Worm (Caenorhabditis elegans) whole organism, young adult: ENCODE results near the gene tra-3.
"Not testable (repeated sequence)": the region's sequence is repeated elsewhere in the genome, so short reads cannot be mapped to it uniquely, and the experiment has no call there.

ENCODE experiments used
- B0035.1 ChIP-seq: sonication (generic microtip); optimal IDR thresholded peaks from 2 replicates; lab custom pipeline; 2016; ENCODE audit warnings: missing genetic modification characterization, mild to moderate bottlenecking, missing compliant biosample characterization, missing genotype, missing genetic modification reagents
- C17E4.6 ChIP-seq: fragments of 200-800 bp; sonication (Bioruptor generic); IDR thresholded peaks from 2 replicates; pipeline ENCODE4 v1.3.6; 2022; ENCODE audit warnings: missing genetic modification reagents, missing genetic modification characterization, missing compliant biosample characterization
- F22D6.2 ChIP-seq: sonication (generic microtip); optimal IDR thresholded peaks from 2 replicates; lab custom pipeline; 2016; ENCODE audit warnings: mild to moderate bottlenecking, missing genetic modification characterization, missing compliant biosample characterization
- F55B11.4 ChIP-seq: sonication (generic microtip); optimal IDR thresholded peaks from 2 replicates; lab custom pipeline; 2016; ENCODE audit warnings: missing compliant biosample characterization, missing genetic modification characterization, borderline replicate concordance; ENCODE audit not compliant: insufficient read depth
- F57C9.4 ChIP-seq: sonication (generic microtip); optimal IDR thresholded peaks from 2 replicates; lab custom pipeline; 2017; ENCODE audit warnings: mild to moderate bottlenecking, missing genetic modification characterization, missing compliant biosample characterization
- Y53F4B.3 ChIP-seq: fragments of 200-800 bp; sonication (Bioruptor generic); IDR thresholded peaks from 2 replicates; pipeline ENCODE4 v1.3.6; 2022; ENCODE audit warnings: missing genetic modification reagents, missing genetic modification characterization, missing compliant biosample characterization
- Y53G8AR.9 ChIP-seq: fragments of 200-800 bp; sonication (Bioruptor generic); conservative IDR thresholded peaks from 2 replicates; pipeline ENCODE4 v1.3.6; 2022; ENCODE audit warnings: missing genetic modification reagents, missing genetic modification characterization, missing compliant biosample characterization
- Y56A3A.18 ChIP-seq: fragments of 200-800 bp; sonication (Bioruptor generic); IDR thresholded peaks from 2 replicates; pipeline ENCODE4 v1.3.6; 2022; ENCODE audit warnings: missing genetic modification reagents, missing genetic modification characterization, missing compliant biosample characterization
- aptf-3 ChIP-seq: fragments of 200-800 bp; sonication (Bioruptor generic); IDR thresholded peaks from 2 replicates; pipeline ENCODE4 v1.3.6; 2022; ENCODE audit warnings: missing genetic modification characterization, missing compliant biosample characterization
- attf-6 ChIP-seq: fragments of 200-800 bp; sonication (Bioruptor generic); IDR thresholded peaks from 2 replicates; pipeline ENCODE4 v1.3.6; 2022; ENCODE audit warnings: missing genetic modification reagents, missing genetic modification characterization, missing compliant biosample characterization
- ceh-100 ChIP-seq: fragments of 200-800 bp; sonication (Bioruptor generic); IDR thresholded peaks from 2 replicates; pipeline ENCODE4 v1.3.6; 2022; ENCODE audit warnings: missing genetic modification reagents, missing genetic modification characterization, missing compliant biosample characterization
- ceh-58 ChIP-seq: fragments of 200-800 bp; sonication (Bioruptor generic); IDR thresholded peaks from 2 replicates; pipeline ENCODE4 v1.3.6; 2022; ENCODE audit warnings: missing genetic modification characterization, missing compliant biosample characterization
- chd-7 ChIP-seq: sonication (generic microtip); optimal IDR thresholded peaks from 2 replicates; lab custom pipeline; 2016; ENCODE audit warnings: mild to moderate bottlenecking, missing genetic modification characterization, moderate library complexity, missing compliant biosample characterization
- efl-1 ChIP-seq: fragments of 150-350 bp; optimal IDR thresholded peaks from 2 replicates; lab custom pipeline; 2014; ENCODE audit warnings: missing biosample characterization, missing genetic modification reagents, missing genetic modification characterization
- gei-17 ChIP-seq: fragments of 200-800 bp; sonication (Bioruptor generic); optimal IDR thresholded peaks from 2 replicates; lab custom pipeline; 2018; ENCODE audit warnings: mild to moderate bottlenecking, missing genetic modification characterization, missing compliant biosample characterization
- hsf-1 ChIP-seq: fragments of 200-800 bp; sonication (Bioruptor generic); IDR thresholded peaks from 2 replicates; pipeline ENCODE4 v1.3.6; 2022; ENCODE audit warnings: missing genetic modification reagents, missing genetic modification characterization, missing compliant biosample characterization
- lag-1 ChIP-seq: fragments of 200-800 bp; sonication (Bioruptor generic); IDR thresholded peaks from 2 replicates; pipeline ENCODE4 v1.3.6; 2022; ENCODE audit warnings: missing genetic modification reagents, missing genetic modification characterization, missing compliant biosample characterization
- lin-26 ChIP-seq: fragments of 200-800 bp; sonication (Bioruptor generic); IDR thresholded peaks from 2 replicates; pipeline ENCODE4 v1.3.6; 2022; ENCODE audit warnings: missing genetic modification reagents, missing genetic modification characterization, missing compliant biosample characterization
- lin-40 ChIP-seq: sonication (generic microtip); optimal IDR thresholded peaks from 2 replicates; lab custom pipeline; 2016; ENCODE audit warnings: missing genetic modification characterization, mild to moderate bottlenecking, missing compliant biosample characterization, missing genotype, missing genetic modification reagents
- mel-28 ChIP-seq: sonication (generic microtip); optimal IDR thresholded peaks from 2 replicates; lab custom pipeline; 2016; ENCODE audit warnings: borderline replicate concordance, mild to moderate bottlenecking, missing genetic modification characterization, missing compliant biosample characterization
- mxl-1 ChIP-seq: sonication (generic microtip); optimal IDR thresholded peaks from 2 replicates; lab custom pipeline; 2016; ENCODE audit warnings: missing genetic modification characterization, missing compliant biosample characterization
- nfyb-1 ChIP-seq: fragments of 200-800 bp; sonication (Bioruptor generic); IDR thresholded peaks from 2 replicates; pipeline ENCODE4 v1.3.6; 2022; ENCODE audit warnings: missing genetic modification reagents, missing genetic modification characterization, missing compliant biosample characterization
- nhr-120 ChIP-seq: fragments of 200-800 bp; sonication (Bioruptor generic); IDR thresholded peaks from 2 replicates; pipeline ENCODE4 v1.3.6; 2022; ENCODE audit warnings: missing genetic modification characterization, missing compliant biosample characterization
- nhr-90 ChIP-seq: sonication (generic microtip); optimal IDR thresholded peaks from 2 replicates; lab custom pipeline; 2016; ENCODE audit warnings: missing genotype, mild to moderate bottlenecking, missing genetic modification characterization, missing compliant biosample characterization
- pbrm-1 ChIP-seq: fragments of 200-800 bp; sonication (Bioruptor generic); IDR thresholded peaks from 2 replicates; pipeline ENCODE4 v1.3.6; 2022; ENCODE audit warnings: missing genetic modification reagents, missing genetic modification characterization, missing compliant biosample characterization
- pha-4 ChIP-seq: fragments of 150-350 bp; sonication (generic microtip); optimal IDR thresholded peaks from 2 replicates; lab custom pipeline; 2014; ENCODE audit warnings: missing biosample characterization, missing genetic modification reagents, missing genetic modification characterization
- somi-1 ChIP-seq: fragments of 200-800 bp; sonication (Bioruptor generic); optimal IDR thresholded peaks from 2 replicates; lab custom pipeline; 2018; ENCODE audit warnings: mild to moderate bottlenecking, missing genetic modification characterization, missing compliant biosample characterization
- tbp1 ChIP-seq: fragments of 200-800 bp; sonication (Bioruptor generic); optimal IDR thresholded peaks from 2 replicates; lab custom pipeline; 2018; ENCODE audit warnings: mild to moderate bottlenecking, missing genetic modification characterization, missing compliant biosample characterization
- tbx-9 ChIP-seq: sonication (generic microtip); optimal IDR thresholded peaks from 2 replicates; lab custom pipeline; 2016; ENCODE audit warnings: borderline replicate concordance, missing genetic modification characterization, inconsistent platforms, missing compliant biosample characterization
- unc-62 ChIP-seq: fragments of 150-350 bp; optimal IDR thresholded peaks from 2 replicates; lab custom pipeline; 2014; ENCODE audit warnings: missing biosample characterization, missing genetic modification reagents, missing genetic modification characterization
- zfh-2 ChIP-seq: fragments of 200-800 bp; sonication (Bioruptor generic); conservative IDR thresholded peaks from 2 replicates; pipeline ENCODE4 v1.3.6; 2022; ENCODE audit warnings: missing genetic modification reagents, missing genetic modification characterization, missing compliant biosample characterization
- ztf-22 ChIP-seq: fragments of 200-800 bp; sonication (Bioruptor generic); optimal IDR thresholded peaks from 2 replicates; lab custom pipeline; 2018; ENCODE audit warnings: mild to moderate bottlenecking, missing genetic modification characterization, moderate library complexity, missing compliant biosample characterization
- ztf-25 ChIP-seq: fragments of 200-800 bp; sonication (Bioruptor generic); IDR thresholded peaks from 2 replicates; pipeline ENCODE4 v1.3.6; 2022; ENCODE audit warnings: missing genetic modification reagents, missing genetic modification characterization, missing compliant biosample characterization
- ztf-3 ChIP-seq: fragments of 200-800 bp; sonication (Bioruptor generic); optimal IDR thresholded peaks from 2 replicates; lab custom pipeline; 2018; ENCODE audit warnings: mild to moderate bottlenecking, missing genetic modification characterization, missing compliant biosample characterization

tra-3 gene

DNA sequence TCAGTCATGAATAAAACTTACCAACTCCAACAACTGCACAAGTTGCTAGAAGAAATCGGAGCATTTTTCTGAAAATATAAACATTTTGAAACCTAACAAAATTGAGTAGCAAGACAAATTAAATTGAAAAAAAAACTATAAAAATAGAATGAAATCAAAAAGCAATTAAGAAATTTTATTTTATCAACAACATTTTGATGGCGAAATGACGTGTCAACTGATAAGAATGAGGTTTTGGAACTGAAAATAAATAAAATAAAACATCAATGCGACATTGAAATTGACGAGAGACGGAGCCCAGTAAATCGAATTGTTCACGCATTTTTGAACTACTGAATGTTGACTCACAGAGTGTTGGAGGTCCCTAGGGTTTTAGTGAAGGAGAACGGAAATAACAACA lies 13.1 kb downstream of the tra-3 start, which contains the start of gene F55B11.4 (continued):
- no peak for TF ChIP-seq nfyb-1 (GFP tag; lab: Robert Waterston, UW)

DNA sequence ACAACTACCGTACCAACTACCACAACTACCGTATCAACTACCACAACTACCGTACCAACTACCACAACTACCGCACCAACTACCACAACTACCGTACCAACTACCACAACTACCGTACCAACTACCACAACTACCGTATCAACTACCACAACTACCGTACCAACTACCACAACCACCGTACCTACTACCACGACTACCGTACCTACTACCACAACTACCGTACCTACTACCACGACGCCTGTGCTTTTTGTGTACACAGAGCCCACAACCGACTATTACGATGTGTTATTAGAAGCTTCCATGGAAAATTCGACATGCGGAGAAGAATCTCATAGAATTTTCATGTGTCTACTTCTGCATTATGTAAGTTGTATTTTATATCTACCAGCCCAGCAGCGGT lies 16.6 kb downstream of the tra-3 start, which contains the start of gene F55B11.5:
Gene F55B11.5 (plus strand): TSS at position 301 of the 400 bp plus-strand sequence.
- not testable (repeated sequence) for TF ChIP-seq mxl-1, tbx-9, mel-28 (tag; lab: Kevin White, UChicago)

DNA sequence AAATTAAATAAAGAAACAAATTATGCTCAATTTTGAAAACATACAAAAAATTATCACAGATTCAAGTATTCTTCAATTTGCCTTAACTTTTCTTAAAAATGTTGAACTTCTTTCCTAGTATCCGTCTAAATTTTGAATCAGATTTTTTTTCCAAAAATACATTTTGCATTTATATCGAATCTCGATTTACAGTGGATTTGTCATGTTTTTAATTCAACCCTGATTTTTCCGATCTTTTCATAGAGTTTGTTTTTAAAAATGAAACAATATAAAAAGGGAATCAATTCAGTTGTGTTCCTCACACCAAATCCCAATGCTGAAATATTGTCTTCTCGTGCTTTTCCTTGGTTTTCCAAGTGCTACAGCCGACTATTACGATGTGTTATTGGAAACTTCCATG lies 19.6 kb downstream of the tra-3 start, which contains the start of gene F55B11.3:
Gene F55B11.3 (plus strand): TSS at position 301 of the 400 bp plus-strand sequence.
- TF ChIP-seq B0035.1 (no peak), somi-1 (GFP tag; lab: Kevin White, UChicago) (no peak), ztf-25 (GFP tag; lab: Robert Waterston, UW) (no peak), F57C9.4 (tag; lab: Kevin White, UChicago) (no peak), attf-6 (no peak), pbrm-1 (GFP tag; lab: Robert Waterston, UW) (no peak), pha-4 (tag; lab: Kevin White, UChicago) (no peak), ceh-100 (GFP tag; lab: Robert Waterston, UW) (no peak), Y53G8AR.9 (no peak), mxl-1 (tag; lab: Kevin White, UChicago) (no peak), chd-7 (no peak), C17E4.6 (GFP tag; lab: Robert Waterston, UW) (no peak), tbp1 (GFP tag; lab: Kevin White, UChicago) (no peak), aptf-3 (GFP tag; lab: Robert Waterston, UW) (no peak), hsf-1 (GFP tag; lab: Robert Waterston, UW) (no peak), lin-26 (no peak), Y56A3A.18 (GFP tag; lab: Robert Waterston, UW) (no peak)

DNA sequence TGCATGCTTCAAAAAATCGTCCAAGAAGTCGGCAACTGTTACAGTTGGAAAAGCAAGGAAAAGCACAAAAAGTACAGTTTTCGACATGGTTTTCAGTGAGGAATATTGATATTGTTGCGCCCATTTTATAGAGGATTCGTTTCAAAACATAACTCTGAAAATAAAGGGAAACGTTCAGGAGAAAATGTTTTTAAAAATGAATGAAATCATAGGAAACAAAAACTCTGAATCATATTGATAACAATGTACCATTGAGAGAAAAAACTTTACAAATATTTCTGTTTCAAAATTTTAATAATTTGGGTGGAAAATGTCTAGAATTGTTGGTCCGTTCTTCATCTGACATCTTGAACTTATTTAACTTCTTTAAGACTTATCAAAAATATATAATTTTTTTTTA lies 20.8 kb downstream of the tra-3 start, which contains the start of gene F55B11.2:
Gene F55B11.2 (minus strand): TSS at position 101 of the 400 bp plus-strand sequence.
- TF ChIP-seq gei-17 (GFP tag; lab: Kevin White, UChicago) (no peak), lag-1 (no peak), chd-7 (no peak), Y53F4B.3 (no peak), ceh-58 (GFP tag; lab: Robert Waterston, UW) (no peak), Y53G8AR.9 (no peak), ztf-3 (no peak), F22D6.2 (no peak), mel-28 (tag; lab: Kevin White, UChicago) (no peak), unc-62 (no peak), ztf-22 (GFP tag; lab: Kevin White, UChicago) (no peak), lin-40 (tag; lab: Kevin White, UChicago) (no peak), zfh-2 (no peak), nhr-90 (tag; lab: Kevin White, UChicago) (no peak), efl-1 (no peak), F55B11.4 (tag; lab: Kevin White, UChicago) (no peak), nhr-120 (GFP tag; lab: Robert Waterston, UW) (no peak), attf-6 (no peak)
- TF ChIP-seq, all 124 proteins: peak for 0
